Worm (Caenorhabditis elegans): ENCODE results near the gene dnj-18.

Gene dnj-18

DNA sequence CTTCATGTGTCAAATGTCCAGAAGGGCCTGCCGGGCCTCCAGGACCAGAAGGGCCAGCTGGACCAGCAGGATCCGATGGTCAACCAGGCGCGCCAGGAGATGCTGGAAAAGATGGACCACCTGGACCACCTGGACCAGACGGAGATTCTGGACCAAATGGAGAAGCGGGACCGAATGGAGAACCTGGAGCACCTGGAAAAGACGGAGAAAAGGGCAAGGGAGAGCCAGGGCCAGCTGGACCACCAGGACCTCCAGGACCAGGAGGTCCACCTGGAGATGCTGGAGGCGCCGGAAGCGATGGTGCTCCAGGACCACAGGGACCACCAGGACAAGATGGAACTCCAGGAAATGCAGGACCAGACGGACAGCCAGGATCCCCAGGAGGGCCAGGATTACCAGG is 50.7 kb downstream of the dnj-18 start:
- TF ChIP-seq klf-2 (GFP tag; conservative IDR thresholded peaks at IDR 0.05): 0 out of 2 replicates have a peak, but pooled peaks have one; percentile 5
- no peak for TF ChIP-seq med-1 (GFP tag; optimal IDR thresholded peaks at IDR 0.05; ENCODE audit: insufficient read depth)

Measured in whole organism, midembryonic.